Worm (Caenorhabditis elegans) whole organism, young adult: Measurements from ENCODE around the gene Y119D3B.12.

Experiments used
- ama-1 ChIP-seq, 3 experiments: fragments of 150-350 bp in 1 of 3; sonication (generic microtip) in 2 of 3; optimal IDR thresholded peaks; 2 replicates each; lab custom pipeline; 2014 to 2018; ENCODE audit warnings: missing biosample characterization in 2 of 3, missing genetic modification characterization in 2 of 3, missing genetic modification reagents in 2 of 3
- lin-35 ChIP-seq, 3 experiments: fragments of 150-350 bp in 2 of 3; sonication (generic microtip) in 1 of 3; optimal IDR thresholded peaks; 2 replicates each; lab custom pipeline; 2014 to 2018; ENCODE audit warnings: missing biosample characterization in 3 of 3, missing genetic modification characterization in 3 of 3, missing genetic modification reagents in 3 of 3

ce11 chrIII:1249111-1249583 is 46.8 kb downstream of the Y119D3B.12 start, which contains the start of the genes fbxa-76 and fbxa-77:
- TF ChIP-seq ama-1 (optimal IDR thresholded peaks at IDR 0.05; lab: Kevin White, UChicago) (no peak), ama-1 (GFP tag; optimal IDR thresholded peaks at IDR 0.05; lab: Kevin White, UChicago) (no peak), lin-35 (GFP tag; optimal IDR thresholded peaks at IDR 0.05; lab: Kevin White, UChicago) (no peak)
